Fruit fly (Drosophila melanogaster) whole organism, embryonic: ENCODE measurements around the gene MED18.

Source experiments
- CG10209 ChIP-seq: fragments of 200-800 bp; sonication (Bioruptor generic); optimal IDR thresholded peaks from 3 replicates; lab custom pipeline; 2017; ENCODE audit warnings: missing biosample characterization, mild to moderate bottlenecking, missing genetic modification characterization, missing genetic modification reagents
- CG10274 ChIP-seq: fragments of 200-800 bp; sonication (Bioruptor generic); optimal IDR thresholded peaks from 3 replicates; lab custom pipeline; 2017; ENCODE audit warnings: missing biosample characterization, mild to moderate bottlenecking, missing genetic modification characterization
- CG10654 ChIP-seq: fragments of 200-800 bp; sonication (Bioruptor generic); optimal IDR thresholded peaks from 2 replicates; lab custom pipeline; 2016; ENCODE audit warnings: missing biosample characterization, missing genetic modification characterization
- CG10979 ChIP-seq: fragments of 200-800 bp; sonication (Bioruptor generic); optimal IDR thresholded peaks from 2 replicates; lab custom pipeline; 2018; ENCODE audit warnings: missing biosample characterization, mild to moderate bottlenecking, missing genetic modification characterization, moderate library complexity
- CG12659 ChIP-seq: fragments of 200-800 bp; sonication (Bioruptor generic); optimal IDR thresholded peaks from 3 replicates; lab custom pipeline; 2017; ENCODE audit warnings: mild to moderate bottlenecking, missing biosample characterization, missing genetic modification reagents, missing genetic modification characterization
- CG17612 ChIP-seq: fragments of 200-800 bp; sonication (Bioruptor generic); IDR thresholded peaks from 2 replicates; pipeline ENCODE4 v1.3.6; 2022; ENCODE audit warnings: missing biosample characterization, missing genetic modification characterization
- CG18011 ChIP-seq: fragments of 200-800 bp; sonication (Bioruptor generic); optimal IDR thresholded peaks from 2 replicates; lab custom pipeline; 2017; ENCODE audit warnings: missing biosample characterization, missing genetic modification characterization, mild to moderate bottlenecking, moderate library complexity, missing genotype
- CG2120 ChIP-seq: fragments of 200-800 bp; sonication (Bioruptor generic); optimal IDR thresholded peaks from 3 replicates; lab custom pipeline; 2016; ENCODE audit warnings: missing biosample characterization, missing genetic modification characterization
- CG2889 ChIP-seq: fragments of 200-800 bp; sonication (Bioruptor generic); IDR thresholded peaks from 3 replicates; pipeline ENCODE4 v1.3.6; 2022; ENCODE audit warnings: missing biosample characterization, missing genetic modification characterization
- CG32772 ChIP-seq: fragments of 200-800 bp; sonication (Bioruptor generic); IDR thresholded peaks from 2 replicates; pipeline ENCODE4 v1.3.6; 2022; ENCODE audit warnings: missing biosample characterization, missing genetic modification characterization
- CG34376 ChIP-seq: fragments of 200-800 bp; sonication (Bioruptor generic); optimal IDR thresholded peaks from 2 replicates; lab custom pipeline; 2018; ENCODE audit warnings: missing biosample characterization, mild to moderate bottlenecking, missing genetic modification characterization
- CG4707 ChIP-seq: fragments of 200-800 bp; sonication (Bioruptor generic); optimal IDR thresholded peaks from 2 replicates; lab custom pipeline; 2018; ENCODE audit warnings: missing biosample characterization, mild to moderate bottlenecking, missing genetic modification characterization, moderate library complexity
- CG7963 ChIP-seq: fragments of 200-800 bp; sonication (Bioruptor generic); IDR thresholded peaks from 3 replicates; pipeline ENCODE4 v1.3.6; 2022; ENCODE audit warnings: missing biosample characterization, missing genetic modification characterization; ENCODE audit not compliant: partially characterized antibody
- CG7987 ChIP-seq: fragments of 200-800 bp; sonication (Bioruptor generic); optimal IDR thresholded peaks from 2 replicates; lab custom pipeline; 2018; ENCODE audit warnings: missing biosample characterization, mild to moderate bottlenecking, missing genetic modification characterization, moderate library complexity
- CG8359 ChIP-seq: fragments of 200-800 bp; sonication (Bioruptor generic); optimal IDR thresholded peaks from 2 replicates; lab custom pipeline; 2017; ENCODE audit warnings: missing biosample characterization, mild to moderate bottlenecking, missing genetic modification characterization, borderline replicate concordance
- CG9215 ChIP-seq: fragments of 200-800 bp; sonication (Bioruptor generic); IDR thresholded peaks from 2 replicates; pipeline ENCODE4 v1.3.6; 2022; ENCODE audit warnings: missing biosample characterization, missing genetic modification characterization
- CG9727 ChIP-seq: fragments of 200-800 bp; sonication (Bioruptor generic); optimal IDR thresholded peaks from 3 replicates; lab custom pipeline; 2017; ENCODE audit warnings: missing biosample characterization, mild to moderate bottlenecking, missing genetic modification characterization
- D19B ChIP-seq: fragments of 200-800 bp; sonication (Bioruptor generic); optimal IDR thresholded peaks from 2 replicates; lab custom pipeline; 2017; ENCODE audit warnings: missing biosample characterization, mild to moderate bottlenecking, missing genetic modification characterization
- Dfd ChIP-seq, 2 experiments: fragments of >200 bp; optimal IDR thresholded peaks; 2 replicates each; lab custom pipeline; 2017; ENCODE audit warnings: missing biosample characterization in 2 of 2, missing genetic modification characterization in 2 of 2
- Dref ChIP-seq: fragments of 200-800 bp; sonication (Bioruptor generic); IDR thresholded peaks from 2 replicates; pipeline ENCODE4 v1.3.6; 2022; ENCODE audit warnings: missing biosample characterization, missing genetic modification characterization
- Fer1 ChIP-seq: fragments of 200-800 bp; sonication (Bioruptor generic); optimal IDR thresholded peaks from 2 replicates; lab custom pipeline; 2017; ENCODE audit warnings: missing biosample characterization, mild to moderate bottlenecking, missing genetic modification characterization
- Fer2 ChIP-seq: fragments of 200-800 bp; sonication (Bioruptor generic); optimal IDR thresholded peaks from 2 replicates; lab custom pipeline; 2018; ENCODE audit warnings: missing biosample characterization, mild to moderate bottlenecking, missing genetic modification characterization, moderate library complexity
- H15 ChIP-seq: fragments of 200-800 bp; sonication (Bioruptor generic); IDR thresholded peaks from 3 replicates; pipeline ENCODE4 v1.3.6; 2022; ENCODE audit warnings: missing biosample characterization, missing genetic modification characterization
- HmgZ ChIP-seq: fragments of 200-800 bp; sonication (Bioruptor generic); optimal IDR thresholded peaks from 2 replicates; lab custom pipeline; 2018; ENCODE audit warnings: missing biosample characterization, mild to moderate bottlenecking, missing genetic modification characterization
- Mes4 ChIP-seq: fragments of 200-800 bp; sonication (Bioruptor generic); optimal IDR thresholded peaks from 2 replicates; lab custom pipeline; 2016; ENCODE audit warnings: missing biosample characterization, missing genetic modification characterization
- Mrtf ChIP-seq: fragments of 200-800 bp; sonication (Bioruptor generic); IDR thresholded peaks from 3 replicates; pipeline ENCODE4 v1.3.6; 2022; ENCODE audit warnings: missing biosample characterization, missing genetic modification characterization
- Nf-YA ChIP-seq: fragments of 200-800 bp; sonication (Bioruptor generic); IDR thresholded peaks from 2 replicates; pipeline ENCODE4 v1.3.6; 2022; ENCODE audit warnings: missing biosample characterization, missing genetic modification characterization
- Scr ChIP-seq: fragments of 200-800 bp; sonication (Bioruptor generic); IDR thresholded peaks from 2 replicates; pipeline ENCODE4 v1.3.6; 2022; ENCODE audit warnings: missing biosample characterization, missing genetic modification characterization; ENCODE audit not compliant: partially characterized antibody
- Xbp1 ChIP-seq: fragments of 200-800 bp; sonication (Bioruptor generic); optimal IDR thresholded peaks from 3 replicates; lab custom pipeline; 2016; ENCODE audit warnings: missing biosample characterization, mild to moderate bottlenecking, missing genetic modification characterization
- Xrp1 ChIP-seq: fragments of 200-800 bp; sonication (Bioruptor generic); IDR thresholded peaks from 2 replicates; pipeline ENCODE4 v1.3.6; 2022; ENCODE audit warnings: missing biosample characterization, missing genetic modification characterization
- ara ChIP-seq: fragments of 200-800 bp; sonication (Bioruptor generic); IDR thresholded peaks from 2 replicates; pipeline ENCODE4 v1.3.6; 2022; ENCODE audit warnings: missing biosample characterization, missing genetic modification characterization
- chif ChIP-seq, 2 experiments: fragments of 200-800 bp; sonication (Bioruptor generic); optimal IDR thresholded peaks; 3 replicates each; lab custom pipeline; 2016; ENCODE audit warnings: missing biosample characterization in 2 of 2, missing genetic modification characterization in 2 of 2
- croc ChIP-seq: fragments of 200-800 bp; sonication (Bioruptor generic); conservative IDR thresholded peaks from 3 replicates; pipeline ENCODE4 v1.3.6; 2022; ENCODE audit warnings: missing biosample characterization, missing genetic modification characterization
- ewg ChIP-seq: fragments of 200-800 bp; sonication (Bioruptor generic); optimal IDR thresholded peaks from 3 replicates; lab custom pipeline; 2017; ENCODE audit warnings: mild to moderate bottlenecking, missing biosample characterization, missing genetic modification reagents, missing genetic modification characterization
- fd64A ChIP-seq: fragments of 200-800 bp; sonication (Bioruptor generic); optimal IDR thresholded peaks from 3 replicates; lab custom pipeline; 2018; ENCODE audit warnings: missing biosample characterization, mild to moderate bottlenecking, missing genetic modification characterization
- grau ChIP-seq: fragments of 200-800 bp; optimal IDR thresholded peaks from 3 replicates; lab custom pipeline; 2019; ENCODE audit warnings: missing biosample characterization, mild to moderate bottlenecking, missing genetic modification characterization, moderate library complexity
- gsb ChIP-seq: fragments of 200-800 bp; sonication (Bioruptor generic); IDR thresholded peaks from 2 replicates; pipeline ENCODE4 v1.3.6; 2022; ENCODE audit warnings: missing biosample characterization, missing genetic modification characterization
- pita ChIP-seq: fragments of 200-800 bp; sonication (Bioruptor generic); optimal IDR thresholded peaks from 2 replicates; lab custom pipeline; 2017; ENCODE audit warnings: missing biosample characterization, mild to moderate bottlenecking, missing genetic modification characterization
- prd ChIP-seq, 3 experiments: fragments of >200 bp in 2 of 3; fragments of 200-800 bp in 1 of 3; sonication (Bioruptor generic) in 1 of 3; optimal IDR thresholded peaks in 2 of 3; IDR thresholded peaks in 1 of 3; 2 replicates in 2 of 3; 3 replicates in 1 of 3; pipeline versions ENCODE4 v1.3.6 to Lab custom; 2017 to 2022; ENCODE audit warnings: missing biosample characterization in 1 of 3, missing genetic modification characterization in 1 of 3
- pzg ChIP-seq: fragments of 200-800 bp; sonication (Bioruptor generic); optimal IDR thresholded peaks from 3 replicates; lab custom pipeline; 2018; ENCODE audit warnings: missing biosample characterization, mild to moderate bottlenecking, missing genetic modification characterization, moderate library complexity
- rib ChIP-seq: fragments of 200-800 bp; sonication (Bioruptor generic); IDR thresholded peaks from 2 replicates; pipeline ENCODE4 v1.3.6; 2022; ENCODE audit warnings: missing biosample characterization, missing genetic modification characterization
- schlank ChIP-seq: fragments of 200-800 bp; sonication (Bioruptor generic); optimal IDR thresholded peaks from 2 replicates; lab custom pipeline; 2018; ENCODE audit warnings: missing biosample characterization, mild to moderate bottlenecking, missing genetic modification characterization
- sim ChIP-seq: fragments of 200-800 bp; sonication (Bioruptor generic); IDR thresholded peaks from 2 replicates; pipeline ENCODE4 v1.3.6; 2022; ENCODE audit warnings: missing biosample characterization, missing genetic modification characterization
- tio ChIP-seq: fragments of 200-800 bp; sonication (Bioruptor generic); optimal IDR thresholded peaks from 2 replicates; lab custom pipeline; 2017; ENCODE audit warnings: missing biosample characterization, missing genetic modification characterization, inconsistent platforms
- toy ChIP-seq: fragments of 200-800 bp; sonication (Bioruptor generic); IDR thresholded peaks from 2 replicates; pipeline ENCODE4 v1.3.6; 2022; ENCODE audit warnings: missing biosample characterization, missing genetic modification characterization
- ttk ChIP-seq: fragments of 200-800 bp; sonication (Bioruptor generic); IDR thresholded peaks from 2 replicates; pipeline ENCODE4 v2.1.2; 2022; ENCODE audit warnings: missing biosample characterization, missing genetic modification characterization
- vnd ChIP-seq: fragments of 200-800 bp; sonication (Bioruptor generic); IDR thresholded peaks from 3 replicates; pipeline ENCODE4 v1.3.6; 2022; ENCODE audit warnings: missing biosample characterization, missing genetic modification characterization; ENCODE audit not compliant: partially characterized antibody
- wdn ChIP-seq: fragments of 200-800 bp; sonication (Bioruptor generic); IDR thresholded peaks from 2 replicates; pipeline ENCODE4 v1.3.6; 2022; ENCODE audit warnings: missing biosample characterization, missing genetic modification characterization
- zfh1 ChIP-seq: fragments of 200-800 bp; sonication (Bioruptor generic); IDR thresholded peaks from 3 replicates; pipeline ENCODE4 v1.3.6; 2022; ENCODE audit warnings: missing biosample characterization, missing genetic modification characterization

MED18 gene

DNA sequence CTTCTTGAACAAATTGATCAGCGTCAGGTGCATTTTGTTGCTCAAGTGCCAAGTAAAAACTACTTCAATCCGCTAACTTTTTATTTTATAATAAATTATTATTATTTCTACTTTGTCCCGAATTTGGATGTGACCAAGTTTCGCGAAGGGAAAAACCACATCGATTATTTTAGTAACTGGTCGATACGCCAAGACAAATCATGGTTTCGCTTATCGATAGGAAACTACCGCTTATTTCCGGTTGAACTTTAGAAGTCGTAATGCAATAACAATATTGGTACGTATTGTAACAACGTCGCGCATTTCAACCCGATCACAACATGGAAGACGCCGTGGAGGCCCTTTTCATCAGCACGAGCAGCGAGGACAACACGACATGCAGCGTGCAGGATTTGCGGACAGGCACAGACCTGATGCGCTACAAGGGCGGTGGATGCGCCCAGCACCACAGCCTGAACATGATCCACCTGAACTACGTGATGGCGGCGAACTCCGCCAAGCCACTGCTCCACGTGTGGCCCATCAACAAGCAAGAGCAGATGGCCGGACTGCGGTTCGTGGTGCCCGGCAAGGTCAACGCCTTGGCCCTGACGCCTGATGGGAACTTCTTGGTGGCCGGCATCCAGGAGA is 11.5 kb downstream of the MED18 start, which contains the start of the genes CG14817 and CG14805 (continued):
- peak; percentile 56 for TF ChIP-seq Scr (GFP tag; lab: Robert Waterston, UW)
- TF ChIP-seq schlank (tag; lab: Kevin White, UChicago), result peak; percentile 85
- no peak for TF ChIP-seq H15 (GFP tag; lab: Robert Waterston, UW)
- peak in 1 of 2 experiments; percentile 5 for TF ChIP-seq chif (GFP tag; optimal IDR thresholded peaks at IDR 0.05; lab: Kevin White, UChicago)
- TF ChIP-seq croc (GFP tag; lab: Robert Waterston, UW), result no peak
- no peak for TF ChIP-seq CG17612 (GFP tag; lab: Robert Waterston, UW)
- TF ChIP-seq pzg (GFP tag; lab: Kevin White, UChicago), result peak; percentile 65
- peak; percentile 54 for TF ChIP-seq CG10274 (GFP tag; lab: Kevin White, UChicago)
- 0 out of 3 replicates have a peak, but pooled peaks have one; percentile 31 for TF ChIP-seq vnd
- TF ChIP-seq fd64A (GFP tag; lab: Kevin White, UChicago), result peak; percentile 73
- peak; percentile 7 for TF ChIP-seq CG2120 (GFP tag; lab: Kevin White, UChicago)
- TF ChIP-seq Nf-YA (GFP tag; lab: Robert Waterston, UW), result no peak
- TF ChIP-seq pita (GFP tag; lab: Kevin White, UChicago), result no peak
- TF ChIP-seq CG10654 (GFP tag; lab: Kevin White, UChicago), result peak; percentile 23
- peak; percentile 53 for TF ChIP-seq CG18011 (GFP tag; lab: Kevin White, UChicago)
- no peak for TF ChIP-seq CG32772 (GFP tag; lab: Robert Waterston, UW)
- peak; percentile 34 for TF ChIP-seq Xbp1 (GFP tag; lab: Kevin White, UChicago)
- TF ChIP-seq ttk (GFP tag; lab: Robert Waterston, UW), result no peak
- no peak for TF ChIP-seq CG7963 (GFP tag; lab: Robert Waterston, UW)
- TF ChIP-seq CG4707 (GFP tag; lab: Kevin White, UChicago), result peak; percentile 81
- no peak for TF ChIP-seq toy
- TF ChIP-seq Dfd (GFP tag; optimal IDR thresholded peaks at IDR 0.05; lab: Kevin White, UChicago), result no peak
- no peak for TF ChIP-seq rib
- peak; percentile 93 for TF ChIP-seq Fer1 (GFP tag; lab: Kevin White, UChicago)
- TF ChIP-seq gsb (GFP tag; lab: Robert Waterston, UW), result no peak
- TF ChIP-seq Fer2, result peak; percentile 66
- no peak for TF ChIP-seq CG2889
- TF ChIP-seq CG10209 (GFP tag; lab: Kevin White, UChicago), result peak; percentile 72
- TF ChIP-seq ewg (GFP tag; lab: Kevin White, UChicago), result peak; percentile 20
- TF ChIP-seq CG8359 (GFP tag; lab: Kevin White, UChicago), result peak; percentile 31
- TF ChIP-seq CG10979 (tag; lab: Kevin White, UChicago), result peak; percentile 63
- TF ChIP-seq D19B (GFP tag; lab: Kevin White, UChicago), result peak; percentile 52
- 0 out of 2 replicates have a peak, but pooled peaks have one; percentile 9 for TF ChIP-seq Xrp1 (GFP tag; lab: Robert Waterston, UW)
- TF ChIP-seq ara, result 0 out of 2 replicates have a peak, but pooled peaks have one; percentile 11
- no peak for TF ChIP-seq CG9215 (GFP tag; lab: Robert Waterston, UW)
- no peak for TF ChIP-seq tio (GFP tag; lab: Kevin White, UChicago)
- TF ChIP-seq Dref (GFP tag; lab: Robert Waterston, UW), result peak; percentile 78
- TF ChIP-seq zfh1, result peak; percentile 51; the same call in 1 of the 3 replicates
- peak; percentile 80 for TF ChIP-seq CG9727 (GFP tag; lab: Kevin White, UChicago)
- TF ChIP-seq sim (GFP tag; lab: Robert Waterston, UW), result peak; percentile 23; the same call in 1 of the 2 replicates
- peak; percentile 94 for TF ChIP-seq CG34376
- peak; percentile 76 for TF ChIP-seq HmgZ (tag; lab: Kevin White, UChicago)
- TF ChIP-seq CG12659 (GFP tag; lab: Kevin White, UChicago), result peak; percentile 89
- 0 out of 3 replicates have a peak, but pooled peaks have one; percentile 8 for TF ChIP-seq Mrtf
- no peak for TF ChIP-seq wdn (GFP tag; lab: Robert Waterston, UW)
- peak; percentile 58 for TF ChIP-seq Mes4 (GFP tag; lab: Kevin White, UChicago)
- TF ChIP-seq grau, result peak; percentile 66
- TF ChIP-seq prd (optimal IDR thresholded peaks at IDR 0.05; lab: Kevin White, UChicago), result no peak
- no peak for TF ChIP-seq prd (GFP tag; IDR thresholded peaks at IDR 0.05; lab: Robert Waterston, UW)
- peak; percentile 93 for TF ChIP-seq CG7987 (GFP tag; lab: Kevin White, UChicago)
